Fruit fly (Drosophila melanogaster) whole organism, embryonic: Measurements from ENCODE around the gene CG45045.

Experiments used
- Awh ChIP-seq: fragments of 200-800 bp; sonication (Bioruptor generic); IDR thresholded peaks from 2 replicates; pipeline ENCODE4, ENCODE4 v1.3.6; 2022; ENCODE audit warnings: missing biosample characterization, missing genetic modification characterization
- CG10565 ChIP-seq: fragments of 200-800 bp; sonication (Bioruptor generic); optimal IDR thresholded peaks from 3 replicates; lab custom pipeline; 2016; ENCODE audit warnings: missing biosample characterization, mild to moderate bottlenecking, missing genetic modification characterization
- CG10979 ChIP-seq: fragments of 200-800 bp; sonication (Bioruptor generic); optimal IDR thresholded peaks from 2 replicates; lab custom pipeline; 2018; ENCODE audit warnings: missing biosample characterization, mild to moderate bottlenecking, missing genetic modification characterization, moderate library complexity
- CG11723 ChIP-seq: fragments of 200-800 bp; sonication (Bioruptor generic); optimal IDR thresholded peaks from 2 replicates; lab custom pipeline; 2017; ENCODE audit warnings: missing biosample characterization, mild to moderate bottlenecking, missing genetic modification characterization
- CG12769 ChIP-seq: fragments of 200-800 bp; sonication (Bioruptor generic); optimal IDR thresholded peaks from 2 replicates; lab custom pipeline; 2019; ENCODE audit warnings: missing biosample characterization, mild to moderate bottlenecking, missing genetic modification characterization, moderate library complexity
- CG13424 ChIP-seq: fragments of 200-800 bp; sonication (Bioruptor generic); optimal IDR thresholded peaks from 2 replicates; lab custom pipeline; 2019; ENCODE audit warnings: missing biosample characterization, mild to moderate bottlenecking, missing genetic modification characterization, moderate library complexity
- CG15696 ChIP-seq: fragments of 200-800 bp; sonication (Bioruptor generic); optimal IDR thresholded peaks from 2 replicates; lab custom pipeline; 2019; ENCODE audit warnings: missing biosample characterization, mild to moderate bottlenecking, missing genetic modification characterization, moderate library complexity
- CG1647 ChIP-seq: fragments of 200-800 bp; sonication (Bioruptor generic); optimal IDR thresholded peaks from 3 replicates; lab custom pipeline; 2016; ENCODE audit warnings: missing biosample characterization, missing genetic modification characterization
- CG17802 ChIP-seq: fragments of 200-800 bp; sonication (Bioruptor generic); optimal IDR thresholded peaks from 2 replicates; lab custom pipeline; 2018; ENCODE audit warnings: missing biosample characterization, mild to moderate bottlenecking, missing genetic modification characterization, moderate library complexity
- CG4707 ChIP-seq: fragments of 200-800 bp; sonication (Bioruptor generic); optimal IDR thresholded peaks from 2 replicates; lab custom pipeline; 2018; ENCODE audit warnings: missing biosample characterization, mild to moderate bottlenecking, missing genetic modification characterization, moderate library complexity
- CG5245 ChIP-seq: fragments of 200-800 bp; sonication (Bioruptor generic); optimal IDR thresholded peaks from 3 replicates; lab custom pipeline; 2016; ENCODE audit warnings: missing biosample characterization, missing genetic modification characterization
- CG6689 ChIP-seq: fragments of 200-800 bp; sonication (Bioruptor generic); IDR thresholded peaks from 2 replicates; pipeline ENCODE4 v1.3.6; 2022; ENCODE audit warnings: missing biosample characterization, missing genetic modification characterization
- CG6765 ChIP-seq: fragments of 200-800 bp; sonication (Bioruptor generic); optimal IDR thresholded peaks from 3 replicates; lab custom pipeline; 2017; ENCODE audit warnings: missing biosample characterization, mild to moderate bottlenecking, missing genetic modification characterization
- CG7745 ChIP-seq: fragments of 200-800 bp; sonication (Bioruptor generic); optimal IDR thresholded peaks from 2 replicates; lab custom pipeline; 2018; ENCODE audit warnings: missing biosample characterization, mild to moderate bottlenecking, missing genetic modification characterization, moderate library complexity
- CG9727 ChIP-seq: fragments of 200-800 bp; sonication (Bioruptor generic); optimal IDR thresholded peaks from 3 replicates; lab custom pipeline; 2017; ENCODE audit warnings: missing biosample characterization, mild to moderate bottlenecking, missing genetic modification characterization
- CkIIα-i1 ChIP-seq: fragments of 200-800 bp; sonication (Bioruptor generic); IDR thresholded peaks from 2 replicates; pipeline ENCODE4 v1.3.6; 2022; ENCODE audit warnings: missing biosample characterization, missing genetic modification characterization
- CrebB ChIP-seq: fragments of 200-800 bp; sonication (Bioruptor generic); optimal IDR thresholded peaks from 3 replicates; lab custom pipeline; 2018; ENCODE audit warnings: missing biosample characterization, mild to moderate bottlenecking, missing genetic modification characterization
- D19A ChIP-seq: fragments of 200-800 bp; optimal IDR thresholded peaks from 3 replicates; lab custom pipeline; 2019; ENCODE audit warnings: missing biosample characterization, mild to moderate bottlenecking, missing genetic modification characterization, moderate library complexity
- Fer3 ChIP-seq: fragments of 200-800 bp; sonication (Bioruptor generic); optimal IDR thresholded peaks from 2 replicates; lab custom pipeline; 2018; ENCODE audit warnings: missing biosample characterization, mild to moderate bottlenecking, missing genetic modification characterization, moderate library complexity
- Lhr ChIP-seq: fragments of 200-800 bp; sonication (Bioruptor generic); optimal IDR thresholded peaks from 3 replicates; lab custom pipeline; 2017; ENCODE audit warnings: mild to moderate bottlenecking, missing biosample characterization, missing genetic modification reagents, missing genetic modification characterization
- MBD-R2 ChIP-seq: fragments of 200-800 bp; sonication (Bioruptor generic); IDR thresholded peaks from 2 replicates; pipeline ENCODE4 v1.3.6; 2022; ENCODE audit warnings: missing biosample characterization, missing genetic modification characterization
- MTF-1 ChIP-seq: fragments of 200-800 bp; sonication (Bioruptor generic); optimal IDR thresholded peaks from 2 replicates; lab custom pipeline; 2018; ENCODE audit warnings: missing biosample characterization, mild to moderate bottlenecking, missing genetic modification characterization, borderline replicate concordance
- Max ChIP-seq: fragments of 200-800 bp; sonication (Bioruptor generic); optimal IDR thresholded peaks from 2 replicates; lab custom pipeline; 2016; ENCODE audit warnings: missing biosample characterization, mild to moderate bottlenecking, missing genetic modification characterization
- Nf-YA ChIP-seq: fragments of 200-800 bp; sonication (Bioruptor generic); IDR thresholded peaks from 2 replicates; pipeline ENCODE4 v1.3.6; 2022; ENCODE audit warnings: missing biosample characterization, missing genetic modification characterization
- Sox100B ChIP-seq: fragments of 200-800 bp; sonication (Bioruptor generic); optimal IDR thresholded peaks from 3 replicates; lab custom pipeline; 2018; ENCODE audit warnings: missing biosample characterization, mild to moderate bottlenecking, missing genetic modification characterization
- Ssrp ChIP-seq: fragments of 200-800 bp; sonication (Bioruptor generic); optimal IDR thresholded peaks from 2 replicates; lab custom pipeline; 2018; ENCODE audit warnings: missing biosample characterization, mild to moderate bottlenecking, missing genetic modification characterization, moderate library complexity
- TFAM ChIP-seq: fragments of 200-800 bp; sonication (Bioruptor generic); optimal IDR thresholded peaks from 2 replicates; lab custom pipeline; 2017; ENCODE audit warnings: missing biosample characterization, missing genetic modification characterization, inconsistent platforms
- bab2 ChIP-seq: fragments of 200-800 bp; sonication (Bioruptor generic); optimal IDR thresholded peaks from 2 replicates; lab custom pipeline; 2016; ENCODE audit warnings: missing biosample characterization, missing genetic modification characterization
- crc ChIP-seq: fragments of 200-800 bp; sonication (Bioruptor generic); optimal IDR thresholded peaks from 2 replicates; lab custom pipeline; 2016; ENCODE audit warnings: missing biosample characterization, missing genetic modification characterization
- croc ChIP-seq: fragments of 200-800 bp; sonication (Bioruptor generic); conservative IDR thresholded peaks from 3 replicates; pipeline ENCODE4 v1.3.6; 2022; ENCODE audit warnings: missing biosample characterization, missing genetic modification characterization
- dan ChIP-seq: fragments of 200-800 bp; sonication (Bioruptor generic); IDR thresholded peaks from 2 replicates; pipeline ENCODE4 v1.3.6; 2022; ENCODE audit warnings: missing biosample characterization, missing genetic modification characterization
- dati ChIP-seq: fragments of 200-800 bp; sonication (Bioruptor generic); IDR thresholded peaks from 2 replicates; pipeline ENCODE4 v1.3.6; 2022; ENCODE audit warnings: missing biosample characterization, missing genetic modification characterization
- dmrt99B ChIP-seq: fragments of 200-800 bp; sonication (Bioruptor generic); optimal IDR thresholded peaks from 2 replicates; lab custom pipeline; 2018; ENCODE audit warnings: missing biosample characterization, mild to moderate bottlenecking, missing genetic modification characterization, moderate library complexity
- fu2 ChIP-seq: fragments of 200-800 bp; sonication (Bioruptor generic); optimal IDR thresholded peaks from 2 replicates; lab custom pipeline; 2016; ENCODE audit warnings: missing biosample characterization, missing genetic modification characterization
- gcm2 ChIP-seq: fragments of 200-800 bp; sonication (Bioruptor generic); optimal IDR thresholded peaks from 2 replicates; lab custom pipeline; 2016; ENCODE audit warnings: missing biosample characterization, missing genetic modification characterization
- jumu ChIP-seq: fragments of 200-800 bp; sonication (Bioruptor generic); optimal IDR thresholded peaks from 3 replicates; lab custom pipeline; 2016; ENCODE audit warnings: missing biosample characterization, missing genetic modification characterization
- lab ChIP-seq: fragments of 200-800 bp; sonication (Bioruptor generic); optimal IDR thresholded peaks from 3 replicates; lab custom pipeline; 2017; ENCODE audit warnings: missing biosample characterization, missing genetic modification characterization, mild to moderate bottlenecking, moderate library complexity, missing genetic modification reagents
- p53 ChIP-seq: fragments of 200-800 bp; sonication (Bioruptor generic); optimal IDR thresholded peaks from 2 replicates; lab custom pipeline; 2016; ENCODE audit warnings: missing biosample characterization, missing genetic modification characterization
- pan ChIP-seq, 4 experiments: fragments of >200 bp in 3 of 4; fragments of 200-800 bp in 1 of 4; sonication (Bioruptor generic) in 1 of 4; optimal IDR thresholded peaks in 3 of 4; IDR thresholded peaks in 1 of 4; 2 replicates each; pipeline versions ENCODE4 v1.3.6 to Lab custom; 2017 to 2022; ENCODE audit warnings: missing biosample characterization in 2 of 4, missing genetic modification characterization in 2 of 4, mixed read lengths in 1 of 4
- pita ChIP-seq: fragments of 200-800 bp; sonication (Bioruptor generic); optimal IDR thresholded peaks from 2 replicates; lab custom pipeline; 2017; ENCODE audit warnings: missing biosample characterization, mild to moderate bottlenecking, missing genetic modification characterization
- sd ChIP-seq: fragments of 200-800 bp; sonication (Bioruptor generic); optimal IDR thresholded peaks from 3 replicates; lab custom pipeline; 2018; ENCODE audit warnings: missing biosample characterization, mild to moderate bottlenecking, missing genetic modification characterization, moderate library complexity
- sens ChIP-seq: fragments of 200-800 bp; sonication (Bioruptor generic); peaks from one replicate; lab custom pipeline; 2016; ENCODE audit warnings: missing biosample characterization, missing genetic modification characterization
- sens-2 ChIP-seq: fragments of 200-800 bp; sonication (Bioruptor generic); IDR thresholded peaks from 2 replicates; pipeline ENCODE4 v1.3.6; 2022; ENCODE audit warnings: missing biosample characterization, missing genetic modification characterization
- sna ChIP-seq: fragments of 200-800 bp; sonication (Bioruptor generic); IDR thresholded peaks from 2 replicates; pipeline ENCODE4 v1.3.6; 2022; ENCODE audit warnings: missing biosample characterization, missing genetic modification characterization; ENCODE audit not compliant: partially characterized antibody
- tgo ChIP-seq: fragments of 200-800 bp; sonication (Bioruptor generic); IDR thresholded peaks from 3 replicates; pipeline ENCODE4 v1.3.6; 2022; ENCODE audit warnings: missing biosample characterization, missing genetic modification characterization
- vfl ChIP-seq: fragments of 200-800 bp; sonication (Bioruptor generic); optimal IDR thresholded peaks from 2 replicates; lab custom pipeline; 2016; ENCODE audit warnings: missing biosample characterization, missing genetic modification characterization
- wek ChIP-seq: fragments of 200-800 bp; sonication (Bioruptor generic); optimal IDR thresholded peaks from 3 replicates; lab custom pipeline; 2018; ENCODE audit warnings: missing biosample characterization, mild to moderate bottlenecking, missing genetic modification characterization, moderate library complexity
- zf30C ChIP-seq: fragments of 200-800 bp; sonication (Bioruptor generic); optimal IDR thresholded peaks from 3 replicates; lab custom pipeline; 2018; ENCODE audit warnings: missing biosample characterization, mild to moderate bottlenecking, missing genetic modification characterization

Gene CG45045

dm6 chr3R:17646102-17647050 is 21.0 kb upstream of the CG45045 start (continued):
- TF ChIP-seq tgo (GFP tag; lab: Robert Waterston, UW) (no peak; the same call in 2 of the 3 replicates), TFAM (GFP tag; lab: Kevin White, UChicago) (no peak), CG6689 (GFP tag; lab: Robert Waterston, UW) (no peak), pan (optimal IDR thresholded peaks at IDR 0.05; lab: Kevin White, UChicago) (no peak), pan (GFP tag; optimal IDR thresholded peaks at IDR 0.05 in 1 of 2, IDR thresholded peaks at IDR 0.05 in 1 of 2) (no peak), Lhr (GFP tag; lab: Kevin White, UChicago) (no peak), CG10979 (tag; lab: Kevin White, UChicago) (no peak), lab (GFP tag; lab: Kevin White, UChicago) (peak; percentile 11), Sox100B (no peak), CkIIα-i1 (GFP tag; lab: Robert Waterston, UW) (no peak), sens-2 (GFP tag; lab: Robert Waterston, UW) (no peak), croc (GFP tag; lab: Robert Waterston, UW) (no peak), CG4707 (GFP tag; lab: Kevin White, UChicago) (no peak), Nf-YA (GFP tag; lab: Robert Waterston, UW) (no peak), bab2 (GFP tag; lab: Kevin White, UChicago) (no peak), D19A (tag; lab: Kevin White, UChicago) (no peak), CG12769 (tag; lab: Kevin White, UChicago) (no peak), p53 (GFP tag; lab: Kevin White, UChicago) (no peak), CG7745 (no peak), gcm2 (GFP tag; lab: Kevin White, UChicago) (no peak), CG17802 (tag; lab: Kevin White, UChicago) (no peak), dati (no peak), zf30C (GFP tag; lab: Kevin White, UChicago) (no peak), vfl (GFP tag; lab: Kevin White, UChicago) (no peak), Fer3 (tag; lab: Kevin White, UChicago) (no peak), jumu (GFP tag; lab: Kevin White, UChicago) (no peak), CG11723 (GFP tag; lab: Kevin White, UChicago) (no peak), MBD-R2 (GFP tag; lab: Robert Waterston, UW) (no peak), CG6765 (no peak), CG15696 (tag; lab: Kevin White, UChicago) (no peak), Ssrp (no peak), sna (peak; percentile 62; the same call in 1 of the 2 replicates), CG1647 (GFP tag; lab: Kevin White, UChicago) (no peak), CrebB (no peak), sd (tag; lab: Kevin White, UChicago) (peak; percentile 40), Awh (GFP tag; lab: Robert Waterston, UW) (no peak), wek (GFP tag; lab: Kevin White, UChicago) (no peak), Max (GFP tag; lab: Kevin White, UChicago) (no peak), fu2 (GFP tag; lab: Kevin White, UChicago) (no peak), dan (GFP tag; lab: Robert Waterston, UW) (no peak), CG10565 (GFP tag; lab: Kevin White, UChicago) (no peak), pita (GFP tag; lab: Kevin White, UChicago) (no peak), CG13424 (tag; lab: Kevin White, UChicago) (no peak), CG5245 (GFP tag; lab: Kevin White, UChicago) (no peak), dmrt99B (tag; lab: Kevin White, UChicago) (no peak), CG9727 (no peak), sens (GFP tag; lab: Kevin White, UChicago) (peak; percentile 88), MTF-1 (GFP tag; lab: Kevin White, UChicago) (no peak), crc (GFP tag; lab: Kevin White, UChicago) (no peak)
